Fruit fly (Drosophila melanogaster): ENCODE results near the gene bond.

- no peak for TF ChIP-seq HLH106 (tag; optimal IDR thresholded peaks at IDR 0.05)
- TF ChIP-seq lola (GFP tag; optimal IDR thresholded peaks at IDR 0.05), result no peak
- TF ChIP-seq Vsx2 (GFP tag; optimal IDR thresholded peaks at IDR 0.05; ENCODE audit: partially characterized antibody), result no peak
- TF ChIP-seq dl (GFP tag; optimal IDR thresholded peaks at IDR 0.05; ENCODE audit: insufficient read depth in 1 of 2, partially characterized antibody in 2 of 2), result no peak
Observed at dm6 chr3R:22540686-22541085, 9.8 kb upstream of the bond start.
